Fruit fly (Drosophila melanogaster): ENCODE data around the gene CG2909.

CG2909 gene

DNA sequence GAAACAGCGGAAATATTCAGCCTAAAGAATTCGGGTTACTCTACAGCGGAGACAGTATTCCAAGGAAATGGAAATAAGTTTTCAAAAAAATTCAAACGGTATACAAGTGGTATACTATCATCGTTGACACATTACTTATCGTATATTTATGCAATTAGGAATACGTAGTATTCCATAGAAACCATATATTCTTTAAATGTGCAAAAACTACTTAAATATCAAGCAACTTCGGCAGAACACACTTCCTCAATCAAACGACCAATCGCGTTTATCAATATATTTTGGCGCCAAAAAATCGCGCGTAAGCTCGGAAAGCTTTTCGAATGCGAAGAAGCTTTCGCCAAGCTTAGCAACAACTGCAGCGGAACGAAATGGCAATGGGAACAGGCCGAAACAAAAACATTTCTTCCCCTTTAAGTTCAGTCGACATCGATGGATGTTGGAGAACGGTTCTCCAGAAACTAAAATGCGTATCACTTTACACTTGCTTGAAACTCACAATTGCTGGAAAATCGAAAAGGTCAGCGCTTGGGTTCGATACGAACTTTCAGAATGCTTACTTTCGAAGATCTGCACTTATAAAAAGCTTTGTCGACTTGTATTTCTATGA is 7.2 kb upstream of the CG2909 start:
- no peak for TF ChIP-seq Clk (GFP tag; optimal IDR thresholded peaks at IDR 0.05)
- peak; percentile 27 for TF ChIP-seq cic (GFP tag; optimal IDR thresholded peaks at IDR 0.05)
- TF ChIP-seq CG7101 (tag; optimal IDR thresholded peaks at IDR 0.05): no peak
- peak; percentile 36 for TF ChIP-seq bab1 (GFP tag; optimal IDR thresholded peaks at IDR 0.05)
- peak; percentile 71 for TF ChIP-seq tj (GFP tag; optimal IDR thresholded peaks at IDR 0.05)
- TF ChIP-seq kay (GFP tag; ENCODE audit: borderline replicate concordance): no peak
- no peak for TF ChIP-seq ovo (GFP tag; optimal IDR thresholded peaks at IDR 0.05)
- no peak for TF ChIP-seq CG5204 (GFP tag; optimal IDR thresholded peaks at IDR 0.05)
- no peak for TF ChIP-seq CG12768 (GFP tag; optimal IDR thresholded peaks at IDR 0.05)
- no peak for TF ChIP-seq cnc (optimal IDR thresholded peaks at IDR 0.05)
- TF ChIP-seq pad (GFP tag; optimal IDR thresholded peaks at IDR 0.05): peak; percentile 97
- TF ChIP-seq CG1620 (GFP tag; optimal IDR thresholded peaks at IDR 0.05): peak; percentile 10
- no peak for TF ChIP-seq CG7045 (GFP tag; optimal IDR thresholded peaks at IDR 0.05)
- no peak for TF ChIP-seq CG14711 (tag; optimal IDR thresholded peaks at IDR 0.05)
- no peak for TF ChIP-seq CG33017 (tag; optimal IDR thresholded peaks at IDR 0.05)
- TF ChIP-seq Crg-1 (GFP tag; optimal IDR thresholded peaks at IDR 0.05): no peak

DNA sequence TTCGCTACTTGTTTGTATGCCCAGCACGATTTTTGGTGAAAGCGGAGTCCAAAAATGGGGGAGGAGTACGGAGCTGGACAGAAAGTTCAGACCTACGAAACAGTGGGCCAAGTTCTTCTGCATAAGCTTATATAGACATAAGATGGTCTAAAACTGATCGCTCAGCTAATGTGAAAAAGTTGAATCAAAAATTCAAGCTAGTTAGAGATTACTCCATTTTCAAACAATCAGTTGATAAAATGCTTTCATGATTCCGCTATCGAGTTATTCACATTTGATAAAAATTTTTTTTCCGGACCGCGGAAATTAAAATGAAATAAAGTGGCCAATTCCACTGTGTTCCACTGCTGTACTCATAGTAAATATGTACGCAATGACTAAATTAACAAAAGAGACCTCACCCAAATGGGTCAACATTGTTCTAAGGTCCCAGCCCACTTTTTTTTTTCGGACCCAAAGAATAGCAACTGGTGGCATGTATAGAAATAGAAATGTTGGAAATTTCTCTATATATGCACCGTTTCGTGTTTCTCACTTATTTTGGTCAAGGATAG is 5.8 kb upstream of the CG2909 start:
- TF ChIP-seq toe (GFP tag; optimal IDR thresholded peaks at IDR 0.05) (no peak), kay (GFP tag; ENCODE audit: borderline replicate concordance) (no peak), tj (GFP tag; optimal IDR thresholded peaks at IDR 0.05) (no peak), cnc (optimal IDR thresholded peaks at IDR 0.05) (no peak), Mnt (GFP tag; optimal IDR thresholded peaks at IDR 0.05) (no peak), cic (GFP tag; optimal IDR thresholded peaks at IDR 0.05) (no peak), CG12768 (GFP tag; optimal IDR thresholded peaks at IDR 0.05) (no peak), Crg-1 (GFP tag; optimal IDR thresholded peaks at IDR 0.05) (no peak), CG7101 (tag; optimal IDR thresholded peaks at IDR 0.05) (no peak), Hr96 (GFP tag; optimal IDR thresholded peaks at IDR 0.05) (no peak), CG11617 (GFP tag; optimal IDR thresholded peaks at IDR 0.05) (no peak), CG14711 (tag; optimal IDR thresholded peaks at IDR 0.05) (no peak), ovo (GFP tag; optimal IDR thresholded peaks at IDR 0.05) (no peak), pad (GFP tag; optimal IDR thresholded peaks at IDR 0.05) (no peak), Clk (GFP tag; optimal IDR thresholded peaks at IDR 0.05) (no peak), CG5204 (GFP tag; optimal IDR thresholded peaks at IDR 0.05) (no peak)

DNA sequence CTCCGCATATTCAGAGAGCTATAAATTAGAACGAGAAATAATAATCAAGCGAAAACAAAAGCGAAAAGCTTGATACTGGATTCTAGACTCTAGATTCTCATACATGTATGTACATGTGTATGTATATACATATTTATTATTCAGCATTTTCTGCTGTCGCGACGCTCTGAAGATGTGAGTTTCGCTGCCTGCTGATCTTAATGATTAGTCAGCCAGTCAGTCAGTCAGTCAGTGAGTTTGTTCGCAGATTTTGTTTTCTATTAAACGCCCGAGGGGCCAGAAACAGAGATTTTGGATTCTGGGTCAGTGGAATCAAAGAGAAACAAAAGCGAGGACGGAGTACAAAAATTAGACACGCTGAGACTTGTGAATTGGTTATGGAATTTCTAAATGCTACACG is 4.0 kb upstream of the CG2909 start:
- TF ChIP-seq tj (GFP tag; optimal IDR thresholded peaks at IDR 0.05): peak; percentile 73
- TF ChIP-seq CG12768 (GFP tag; optimal IDR thresholded peaks at IDR 0.05): no peak

DNA sequence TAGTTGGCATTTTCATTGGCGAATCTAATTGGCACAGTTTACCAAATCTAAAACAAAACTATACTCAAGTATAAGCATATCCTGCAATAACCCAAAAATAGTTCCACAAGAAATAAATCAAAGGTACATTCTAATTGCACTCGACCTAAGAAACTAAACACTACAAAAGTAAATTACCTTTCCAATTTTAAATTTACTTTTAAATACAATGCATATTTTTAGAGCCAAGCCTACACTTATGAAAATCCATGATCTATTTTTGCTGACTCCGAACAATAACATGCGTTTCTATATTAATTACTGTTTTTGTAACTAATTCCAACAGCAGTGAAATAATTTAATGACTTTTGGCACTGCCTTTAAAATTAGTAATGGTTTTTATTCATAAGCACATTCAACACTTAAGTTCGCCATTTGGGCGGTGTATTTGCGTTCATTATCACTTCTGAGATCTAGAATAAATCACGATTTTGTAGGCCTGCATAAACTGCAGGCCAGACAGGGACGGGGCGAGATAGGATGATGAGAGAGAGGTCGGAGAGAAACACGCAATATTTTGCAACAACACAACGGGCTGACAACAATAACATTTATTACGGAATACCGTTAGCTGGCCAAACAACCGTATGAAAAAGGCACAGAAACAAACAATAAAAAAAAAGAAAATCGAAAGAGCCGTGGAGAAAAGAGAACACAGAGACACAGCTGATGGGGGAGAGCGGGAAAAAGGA is 1.3 kb upstream of the CG2909 start:
- TF ChIP-seq CG5204 (GFP tag; optimal IDR thresholded peaks at IDR 0.05): peak; percentile 20
- peak; percentile 15 for TF ChIP-seq CG1620 (GFP tag; optimal IDR thresholded peaks at IDR 0.05)
- TF ChIP-seq CG14711 (tag; optimal IDR thresholded peaks at IDR 0.05): peak; percentile 9
- TF ChIP-seq CG33017 (tag; optimal IDR thresholded peaks at IDR 0.05): no peak
- TF ChIP-seq tj (GFP tag; optimal IDR thresholded peaks at IDR 0.05): peak; percentile 66
- TF ChIP-seq CG7101 (tag; optimal IDR thresholded peaks at IDR 0.05): peak; percentile 19
- peak; percentile 94 for TF ChIP-seq ovo (GFP tag; optimal IDR thresholded peaks at IDR 0.05)
- TF ChIP-seq Mnt (GFP tag; optimal IDR thresholded peaks at IDR 0.05): peak; percentile 9
- TF ChIP-seq CG11617 (GFP tag; optimal IDR thresholded peaks at IDR 0.05): peak; percentile 57
- TF ChIP-seq bab1 (GFP tag; optimal IDR thresholded peaks at IDR 0.05): no peak

DNA sequence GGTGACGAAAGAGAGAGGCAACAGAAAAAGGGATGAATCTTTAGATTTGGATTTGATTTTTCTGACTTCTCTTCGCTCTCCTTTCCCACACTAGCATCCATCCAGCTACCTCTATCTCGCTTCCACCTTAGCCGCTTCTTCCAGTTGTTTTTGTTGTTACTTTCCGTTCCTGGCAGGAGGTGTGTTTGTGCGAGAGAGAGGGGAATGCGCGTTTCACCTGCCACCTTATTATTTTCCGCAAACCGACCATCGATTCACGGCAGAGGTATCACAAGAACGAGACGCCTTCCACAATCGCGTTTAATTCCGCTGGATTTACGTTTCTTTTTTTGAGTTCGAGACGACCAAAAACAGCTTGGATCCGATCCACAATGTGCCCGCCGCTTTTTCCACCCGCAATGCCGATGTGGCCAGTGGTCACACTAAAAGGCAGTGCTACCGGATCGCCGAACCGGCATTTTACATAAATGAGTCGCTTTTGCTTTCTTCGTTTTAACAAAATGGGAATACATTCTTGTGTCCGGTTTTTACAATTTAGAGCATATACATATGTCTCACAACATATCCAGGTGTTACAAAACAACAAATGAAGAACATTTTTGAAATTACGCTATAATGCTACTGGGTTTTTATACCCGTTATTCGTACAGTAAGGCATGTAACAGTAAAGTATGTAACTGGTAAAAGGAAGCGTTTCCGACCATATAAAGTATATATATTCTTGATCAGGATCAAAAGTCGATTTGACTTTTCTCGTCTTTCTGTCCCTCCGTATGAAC is 508 bp upstream of the CG2909 start, which contains the start of gene alpha-Man-Ia:
alpha-Man-Ia (minus strand) TSS at position 392 of the 779 bp plus-strand sequence.
- TF ChIP-seq cic (GFP tag; optimal IDR thresholded peaks at IDR 0.05) (no peak), CG33017 (tag; optimal IDR thresholded peaks at IDR 0.05) (no peak), Crg-1 (GFP tag; optimal IDR thresholded peaks at IDR 0.05) (peak; percentile 42), CG7101 (tag; optimal IDR thresholded peaks at IDR 0.05) (no peak), CG5204 (GFP tag; optimal IDR thresholded peaks at IDR 0.05) (peak; percentile 39), bab1 (GFP tag; optimal IDR thresholded peaks at IDR 0.05) (peak; percentile 39), toe (GFP tag; optimal IDR thresholded peaks at IDR 0.05) (peak; percentile 8), pad (GFP tag; optimal IDR thresholded peaks at IDR 0.05) (peak; percentile 4), Mnt (GFP tag; optimal IDR thresholded peaks at IDR 0.05) (peak; percentile 46), CG1620 (GFP tag; optimal IDR thresholded peaks at IDR 0.05) (peak; percentile 48), CG14711 (tag; optimal IDR thresholded peaks at IDR 0.05) (no peak), kay (GFP tag; ENCODE audit: borderline replicate concordance) (no peak)
